ENCODE assay signal across 2 worm cellular contexts in genomic region chrII:98894-99293, ce11.
TF ChIP-seq lines count a peak whose summit lies in the region.

TSS of gene C50D2.10 (plus strand) at chrII:99138.

TF ChIP-seq in whole organism, L4 larva, 104 proteins besides CTCF, POLR2A, EP300 and RAD21:
- TF ChIP-seq Y48G9A.11 (GFP tag; IDR thresholded peaks at IDR 0.05; lab: Robert Waterston, UW): peak; percentile 68

TF ChIP-seq in whole organism, young adult, 124 proteins besides CTCF, POLR2A, EP300 and RAD21:
- TF ChIP-seq attf-3 (GFP tag; conservative IDR thresholded peaks at IDR 0.05; lab: Robert Waterston, UW): peak; percentile 70
- TF ChIP-seq mcd-1 (GFP tag; IDR thresholded peaks at IDR 0.05; lab: Robert Waterston, UW): peak; percentile 25; the same call in 1 of the 2 replicates
